Fruit fly (Drosophila melanogaster): ENCODE data around the gene Dci.

Dci gene

dm6 chr3L:882236-882891 lies 31.2 kb downstream of the Dci start:
- TF ChIP-seq CG8478 (optimal IDR thresholded peaks at IDR 0.05) (no peak), CTCF (optimal IDR thresholded peaks at IDR 0.05) (no peak)

dm6 chr3L:882892-883255 lies 31.7 kb downstream of the Dci start:
- no peak for TF ChIP-seq CG8478 (optimal IDR thresholded peaks at IDR 0.05)
- peak; percentile 84 to 88 for TF ChIP-seq CTCF (optimal IDR thresholded peaks at IDR 0.05)

- no peak for TF ChIP-seq CTCF (optimal IDR thresholded peaks at IDR 0.05)
- no peak for TF ChIP-seq CG8478 (optimal IDR thresholded peaks at IDR 0.05)
Observed at dm6 chr3L:883786-884185, 32.6 kb downstream of the Dci start.

dm6 chr3L:884239-884638 lies 33.1 kb downstream of the Dci start:
- TF ChIP-seq CG8478 (optimal IDR thresholded peaks at IDR 0.05): no peak
- no peak for TF ChIP-seq CTCF (optimal IDR thresholded peaks at IDR 0.05)

dm6 chr3L:885006-885405 lies 33.9 kb downstream of the Dci start:
- TF ChIP-seq CTCF (optimal IDR thresholded peaks at IDR 0.05) (no peak), CG8478 (optimal IDR thresholded peaks at IDR 0.05) (no peak)

dm6 chr3L:885624-886257 lies 34.6 kb downstream of the Dci start:
- TF ChIP-seq CTCF (optimal IDR thresholded peaks at IDR 0.05) (no peak), CG8478 (optimal IDR thresholded peaks at IDR 0.05) (no peak)

dm6 chr3L:887423-888097 lies 36.4 kb downstream of the Dci start:
- no peak for TF ChIP-seq CTCF (optimal IDR thresholded peaks at IDR 0.05)
- no peak for TF ChIP-seq CG8478 (optimal IDR thresholded peaks at IDR 0.05)

- TF ChIP-seq CG8478 (optimal IDR thresholded peaks at IDR 0.05): no peak
- no peak for TF ChIP-seq CTCF (optimal IDR thresholded peaks at IDR 0.05)
Observed at dm6 chr3L:888372-888771, 37.2 kb downstream of the Dci start.

- TF ChIP-seq CG8478 (optimal IDR thresholded peaks at IDR 0.05) (no peak), CTCF (optimal IDR thresholded peaks at IDR 0.05) (no peak)
Observed at dm6 chr3L:895314-895980, 44.3 kb downstream of the Dci start, which contains the start of gene CG34056. Gene CG34056 (plus strand): TSS chr3L:895951.

dm6 chr3L:897080-897479 lies 45.9 kb downstream of the Dci start, which contains the start of gene CG34057:
Gene CG34057 (plus strand): TSS chr3L:897380.
- TF ChIP-seq CTCF (optimal IDR thresholded peaks at IDR 0.05) (no peak), CG8478 (optimal IDR thresholded peaks at IDR 0.05) (no peak)

dm6 chr3L:899304-899703 lies 48.2 kb downstream of the Dci start:
- TF ChIP-seq CG8478 (optimal IDR thresholded peaks at IDR 0.05): no peak
- TF ChIP-seq CTCF (optimal IDR thresholded peaks at IDR 0.05): no peak

- TF ChIP-seq CG8478 (optimal IDR thresholded peaks at IDR 0.05): no peak
- TF ChIP-seq CTCF (optimal IDR thresholded peaks at IDR 0.05): no peak
Observed at dm6 chr3L:900466-901249, 49.5 kb downstream of the Dci start.

- TF ChIP-seq CG8478 (optimal IDR thresholded peaks at IDR 0.05) (no peak), CTCF (optimal IDR thresholded peaks at IDR 0.05) (no peak)
Observed at dm6 chr3L:901442-901841, 50.3 kb downstream of the Dci start.
